Worm (Caenorhabditis elegans) whole organism, dauer: Measurements from ENCODE around the gene nhr-110.

ENCODE experiments used
- unc-62 ChIP-seq: sonication (generic microtip); optimal IDR thresholded peaks from 2 replicates; lab custom pipeline; 2017; ENCODE audit warnings: missing biosample characterization, missing genetic modification reagents, missing genetic modification characterization

The nhr-110 gene

ce11 chrV:1624340-1624739, at the start of gene nhr-110:
Gene nhr-110 (minus strand): TSS chrV:1624440.
- TF ChIP-seq unc-62 (GFP tag; lab: Kevin White, UChicago) = no peak

- TF ChIP-seq unc-62 (GFP tag; lab: Kevin White, UChicago) = no peak
These were observed 44.0 kb upstream of the nhr-110 start, which contains the start of gene irld-42 for ce11 chrV:1668216-1668615. Gene irld-42 (plus strand): TSS chrV:1668516.

- TF ChIP-seq unc-62 (GFP tag; lab: Kevin White, UChicago) = no peak
These were observed 42.7 kb upstream of the nhr-110 start, which contains the start of gene K04F1.8 for ce11 chrV:1666904-1667303. Gene K04F1.8 (plus strand): TSS chrV:1667204.

ce11 chrV:1664921-1665320, 40.7 kb upstream of the nhr-110 start, which contains the start of gene K04F1.9:
Gene K04F1.9 (plus strand): TSS chrV:1665221.
- no peak for TF ChIP-seq unc-62 (GFP tag; lab: Kevin White, UChicago)

ce11 chrV:1662270-1662669, 38.0 kb upstream of the nhr-110 start, which contains the start of gene irld-40:
Gene irld-40 (plus strand): TSS chrV:1662570.
- TF ChIP-seq unc-62 (GFP tag; lab: Kevin White, UChicago) = no peak

- TF ChIP-seq unc-62 (GFP tag; lab: Kevin White, UChicago) = no peak
These were observed 30.6 kb upstream of the nhr-110 start, which contains the start of gene irld-11 for ce11 chrV:1654845-1655244. Gene irld-11 (plus strand): TSS chrV:1655145.

ce11 chrV:1651045-1651444, 26.8 kb upstream of the nhr-110 start, which contains the start of gene irld-44:
Gene irld-44 (plus strand): TSS chrV:1651345.
- TF ChIP-seq unc-62 (GFP tag; lab: Kevin White, UChicago) = no peak

ce11 chrV:1648000-1648399, 23.8 kb upstream of the nhr-110 start, which contains the start of gene irld-45:
Gene irld-45 (plus strand): TSS chrV:1648300.
- TF ChIP-seq unc-62 (GFP tag; lab: Kevin White, UChicago) = no peak

- no peak for TF ChIP-seq unc-62 (GFP tag; lab: Kevin White, UChicago)
These were observed 19.6 kb upstream of the nhr-110 start, which contains the start of gene alh-2 for ce11 chrV:1643886-1644285. Gene alh-2 (plus strand): TSS chrV:1644169.

ce11 chrV:1642768-1643167, 18.5 kb upstream of the nhr-110 start:
- TF ChIP-seq unc-62 (GFP tag; lab: Kevin White, UChicago) = no peak

ce11 chrV:1642199-1642598, 18.0 kb upstream of the nhr-110 start, which contains the start of gene Y46H3D.1:
Gene Y46H3D.1 (plus strand): TSS chrV:1642499.
- TF ChIP-seq unc-62 (GFP tag; lab: Kevin White, UChicago) = no peak

- no peak for TF ChIP-seq unc-62 (GFP tag; lab: Kevin White, UChicago)
These were observed 15.8 kb upstream of the nhr-110 start, which contains the start of gene str-221 for ce11 chrV:1640008-1640407. Gene str-221 (plus strand): TSS chrV:1640308.

- no peak for TF ChIP-seq unc-62 (GFP tag; lab: Kevin White, UChicago)
These were observed 11.6 kb upstream of the nhr-110 start, which contains the start of gene str-222 for ce11 chrV:1635859-1636258. Gene str-222 (plus strand): TSS chrV:1636159.

ce11 chrV:1631717-1632116, 7.5 kb upstream of the nhr-110 start, which contains the start of gene irld-17:
Gene irld-17 (plus strand): TSS chrV:1632017.
- TF ChIP-seq unc-62 (GFP tag; lab: Kevin White, UChicago) = no peak

- no peak for TF ChIP-seq unc-62 (GFP tag; lab: Kevin White, UChicago)
These were observed 6.9 kb upstream of the nhr-110 start, which contains the start of gene Y46H3D.8 for ce11 chrV:1631148-1631547. Gene Y46H3D.8 (minus strand): TSS chrV:1631248.

ce11 chrV:1629329-1629728, 5.1 kb upstream of the nhr-110 start, which contains the start of gene nhr-238:
Gene nhr-238 (minus strand): TSS chrV:1629432.
- no peak for TF ChIP-seq unc-62 (GFP tag; lab: Kevin White, UChicago)

- no peak for TF ChIP-seq unc-62 (GFP tag; lab: Kevin White, UChicago)
These were observed 3.0 kb upstream of the nhr-110 start for ce11 chrV:1627269-1627668.
